Worm (Caenorhabditis elegans) whole organism, L4/young adult: ENCODE data around the gene B0273.115.
"Not testable (repeated sequence)": the region's sequence is repeated elsewhere in the genome, so short reads cannot be mapped to it uniquely, and the experiment has no call there.

ENCODE experiments used
- W03F9.2 ChIP-seq: fragments of 150-350 bp; optimal IDR thresholded peaks from 2 replicates; lab custom pipeline; 2014; ENCODE audit warnings: missing biosample characterization, missing genetic modification characterization
- dao-5 ChIP-seq: sonication (generic microtip); optimal IDR thresholded peaks from 2 replicates; lab custom pipeline; 2016; ENCODE audit warnings: missing genotype, missing genetic modification characterization, moderate library complexity, missing compliant biosample characterization
- him-1 ChIP-seq: sonication (generic microtip); optimal IDR thresholded peaks from 2 replicates; lab custom pipeline; 2016; ENCODE audit warnings: missing genotype, missing genetic modification reagents, missing genetic modification characterization, missing compliant biosample characterization

B0273.115 gene

ce11 chrIV:5491054-5491453 lies at the start of gene B0273.115:
B0273.115 (minus strand) TSS chrIV:5491154.
- TF ChIP-seq him-1, dao-5, W03F9.2: not testable (repeated sequence)

- TF ChIP-seq dao-5 (no peak), W03F9.2 (no peak), him-1 (no peak)
Measured at ce11 chrIV:5537813-5538538, 47.0 kb upstream of the B0273.115 start, which contains the start of the genes fem-1 and drp-1. fem-1 (minus strand) TSS chrIV:5537962. drp-1 (plus strand) TSS chrIV:5538488.

- TF ChIP-seq W03F9.2 (no peak), him-1 (no peak), dao-5 (no peak)
Measured at ce11 chrIV:5535780-5536179, 44.8 kb upstream of the B0273.115 start.

- no peak for TF ChIP-seq dao-5
- TF ChIP-seq him-1 = no peak
- TF ChIP-seq W03F9.2 = no peak
Measured at ce11 chrIV:5534596-5534995, 43.6 kb upstream of the B0273.115 start.

- TF ChIP-seq W03F9.2 (no peak), dao-5 (no peak), him-1 (no peak)
Measured at ce11 chrIV:5533556-5533955, 42.6 kb upstream of the B0273.115 start.

- no peak for TF ChIP-seq dao-5
- TF ChIP-seq him-1 = no peak
- no peak for TF ChIP-seq W03F9.2
Measured at ce11 chrIV:5530980-5531379, 40.0 kb upstream of the B0273.115 start.

- no peak for TF ChIP-seq him-1
- TF ChIP-seq dao-5 = no peak
- TF ChIP-seq W03F9.2 = no peak
Measured at ce11 chrIV:5528285-5528684, 37.3 kb upstream of the B0273.115 start, which contains the start of gene unc-5. unc-5 (minus strand) TSS chrIV:5528338.

- TF ChIP-seq dao-5 = no peak
- no peak for TF ChIP-seq him-1
- no peak for TF ChIP-seq W03F9.2
Measured at ce11 chrIV:5526711-5527383, 35.9 kb upstream of the B0273.115 start.

ce11 chrIV:5519044-5519443 lies 28.1 kb upstream of the B0273.115 start:
- no peak for TF ChIP-seq dao-5
- TF ChIP-seq W03F9.2 = no peak

- TF ChIP-seq dao-5 (no peak), W03F9.2 (no peak), him-1 (no peak)
Measured at ce11 chrIV:5514789-5515188, 23.8 kb upstream of the B0273.115 start.

ce11 chrIV:5507754-5508153 lies 16.8 kb upstream of the B0273.115 start:
- TF ChIP-seq dao-5 = no peak
- TF ChIP-seq him-1 = no peak

- TF ChIP-seq W03F9.2 = no peak
- no peak for TF ChIP-seq dao-5
- no peak for TF ChIP-seq him-1
Measured at ce11 chrIV:5506642-5507041, 15.7 kb upstream of the B0273.115 start.

- TF ChIP-seq him-1 (no peak), W03F9.2 (no peak), dao-5 (no peak)
Measured at ce11 chrIV:5502610-5503009, 11.7 kb upstream of the B0273.115 start.

- TF ChIP-seq him-1 (no peak), dao-5 (no peak), W03F9.2 (no peak)
Measured at ce11 chrIV:5501414-5501813, 10.5 kb upstream of the B0273.115 start.

- TF ChIP-seq W03F9.2 (no peak), him-1 (no peak), dao-5 (no peak)
Measured at ce11 chrIV:5494099-5494498, 3.1 kb upstream of the B0273.115 start.

ce11 chrIV:5493692-5494091 lies 2.7 kb upstream of the B0273.115 start, which contains the start of gene B0273.1:
B0273.1 (plus strand) TSS chrIV:5493992.
- TF ChIP-seq him-1 = no peak
- no peak for TF ChIP-seq dao-5
- TF ChIP-seq W03F9.2 = no peak
